Worm (Caenorhabditis elegans) whole organism, L2 larva: ENCODE data around the gene F54E7.6.

ENCODE experiments used
- F13H6.1 ChIP-seq: sonication (generic microtip); optimal IDR thresholded peaks from 2 replicates; lab custom pipeline; 2016; ENCODE audit warnings: missing genetic modification characterization, missing compliant biosample characterization
- R02D3.7 ChIP-seq: fragments of 150-350 bp; optimal IDR thresholded peaks from 2 replicates; lab custom pipeline; 2014; ENCODE audit warnings: missing biosample characterization, missing genetic modification characterization
- Y55F3AM.14 ChIP-seq: fragments of 200-800 bp; sonication (Bioruptor generic); optimal IDR thresholded peaks from 2 replicates; lab custom pipeline; 2018; ENCODE audit warnings: mild to moderate bottlenecking, missing genetic modification characterization, missing compliant biosample characterization
- aly-2 ChIP-seq: fragments of 150-350 bp; optimal IDR thresholded peaks from 2 replicates; lab custom pipeline; 2014; ENCODE audit warnings: missing biosample characterization, missing genetic modification characterization
- ama-1 ChIP-seq: fragments of 150-350 bp; optimal IDR thresholded peaks from 2 replicates; lab custom pipeline; 2018; ENCODE audit warnings: inconsistent platforms
- ceh-16 ChIP-seq: fragments of 150-350 bp; optimal IDR thresholded peaks from 2 replicates; lab custom pipeline; 2014; ENCODE audit warnings: missing biosample characterization, missing genetic modification characterization
- elt-3 ChIP-seq: sonication (generic microtip); optimal IDR thresholded peaks from 2 replicates; lab custom pipeline; 2017; ENCODE audit warnings: missing biosample characterization, missing genetic modification characterization
- lin-11 ChIP-seq: fragments of 150-350 bp; sonication (generic microtip); optimal IDR thresholded peaks from 2 replicates; lab custom pipeline; 2014; ENCODE audit warnings: missing biosample characterization, missing genetic modification characterization, inconsistent platforms, mixed read lengths
- lin-39 ChIP-seq: fragments of 150-350 bp; optimal IDR thresholded peaks from 2 replicates; lab custom pipeline; 2014; ENCODE audit warnings: missing biosample characterization, missing genetic modification reagents, missing genetic modification characterization
- lsy-2 ChIP-seq, 2 experiments: fragments of 150-350 bp in 1 of 2; sonication (generic microtip) in 1 of 2; optimal IDR thresholded peaks; 2 replicates each; lab custom pipeline; 2014 to 2017; ENCODE audit warnings: missing biosample characterization in 2 of 2, missing genetic modification characterization in 2 of 2
- nhr-12 ChIP-seq: fragments of 150-350 bp; optimal IDR thresholded peaks from 2 replicates; lab custom pipeline; 2014; ENCODE audit warnings: missing biosample characterization, missing genetic modification characterization
- nhr-6 ChIP-seq: fragments of 150-350 bp; optimal IDR thresholded peaks from 2 replicates; lab custom pipeline; 2014; ENCODE audit warnings: missing biosample characterization, missing genetic modification characterization
- snpc-4 ChIP-seq: fragments of 150-350 bp; optimal IDR thresholded peaks from 2 replicates; lab custom pipeline; 2014; ENCODE audit warnings: missing biosample characterization, missing genetic modification characterization
- zag-1 ChIP-seq: fragments of 150-350 bp; optimal IDR thresholded peaks from 2 replicates; lab custom pipeline; 2014; ENCODE audit warnings: missing biosample characterization, missing genetic modification characterization

ce11 chrIII:5701491-5701890 is 40.6 kb upstream of the F54E7.6 start:
- TF ChIP-seq zag-1 (no peak), nhr-6 (tag; lab: Kevin White, UChicago) (no peak), aly-2 (tag; lab: Kevin White, UChicago) (no peak), Y55F3AM.14 (GFP tag; lab: Kevin White, UChicago) (no peak), lsy-2 (tag; optimal IDR thresholded peaks at IDR 0.05; lab: Kevin White, UChicago) (no peak), R02D3.7 (tag; lab: Kevin White, UChicago) (no peak), lin-39 (tag; lab: Kevin White, UChicago) (no peak), nhr-12 (tag; lab: Kevin White, UChicago) (no peak), ama-1 (lab: Kevin White, UChicago) (no peak), F13H6.1 (tag; lab: Kevin White, UChicago) (no peak), ceh-16 (no peak), lin-11 (tag; lab: Kevin White, UChicago) (no peak), elt-3 (tag; lab: Kevin White, UChicago) (no peak), snpc-4 (tag; lab: Kevin White, UChicago) (no peak)
